Worm (Caenorhabditis elegans): ENCODE results near the gene fars-3.

The fars-3 gene

DNA sequence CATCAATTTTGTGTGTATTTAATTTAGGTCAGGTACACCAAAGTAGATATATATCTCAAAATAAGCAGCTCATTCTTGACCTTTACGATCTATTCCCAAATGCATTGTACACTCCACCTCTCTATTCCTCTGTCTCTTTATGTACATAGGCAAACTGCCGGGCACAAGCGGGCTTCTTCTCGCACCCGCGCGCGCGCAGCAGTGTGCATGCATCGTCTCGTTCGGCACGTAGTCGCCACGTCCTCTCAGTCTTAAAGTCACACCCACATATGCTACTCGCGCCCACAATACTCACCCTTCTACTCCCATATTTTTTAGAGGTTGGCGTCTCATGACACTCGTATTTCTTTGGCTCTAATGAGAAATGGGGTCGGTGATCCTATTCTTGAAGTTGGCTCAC is 13.2 kb upstream of the fars-3 start:
- no peak for TF ChIP-seq pes-1 (GFP tag; IDR thresholded peaks at IDR 0.05)
- TF ChIP-seq tra-4 (tag; optimal IDR thresholded peaks at IDR 0.05): no peak
- no peak for TF ChIP-seq scrt-1 (GFP tag; IDR thresholded peaks at IDR 0.05)
- no peak for TF ChIP-seq ceh-36 (tag; optimal IDR thresholded peaks at IDR 0.05)
- no peak for TF ChIP-seq ceh-13 (GFP tag; optimal IDR thresholded peaks at IDR 0.05)
- TF ChIP-seq ets-7 (tag; optimal IDR thresholded peaks at IDR 0.05): no peak
- TF ChIP-seq hmbx-1 (tag; optimal IDR thresholded peaks at IDR 0.05): no peak
- no peak for TF ChIP-seq hmg-4 (GFP tag; optimal IDR thresholded peaks at IDR 0.05)
- TF ChIP-seq aly-1 (tag; optimal IDR thresholded peaks at IDR 0.05): no peak
- no peak for TF ChIP-seq F13C5.2 (tag; optimal IDR thresholded peaks at IDR 0.05)
- no peak for TF ChIP-seq sea-1 (GFP tag; conservative IDR thresholded peaks at IDR 0.05)
- TF ChIP-seq tbx-37 (GFP tag; conservative IDR thresholded peaks at IDR 0.05): no peak
- TF ChIP-seq ama-1 (optimal IDR thresholded peaks at IDR 0.05): no peak
- no peak for TF ChIP-seq hnd-1 (tag; optimal IDR thresholded peaks at IDR 0.05)
- TF ChIP-seq flt-1 (GFP tag; IDR thresholded peaks at IDR 0.05): no peak
- TF ChIP-seq tbx-11 (GFP tag; IDR thresholded peaks at IDR 0.05): no peak
- TF ChIP-seq B0310.2 (tag; optimal IDR thresholded peaks at IDR 0.05): no peak

DNA sequence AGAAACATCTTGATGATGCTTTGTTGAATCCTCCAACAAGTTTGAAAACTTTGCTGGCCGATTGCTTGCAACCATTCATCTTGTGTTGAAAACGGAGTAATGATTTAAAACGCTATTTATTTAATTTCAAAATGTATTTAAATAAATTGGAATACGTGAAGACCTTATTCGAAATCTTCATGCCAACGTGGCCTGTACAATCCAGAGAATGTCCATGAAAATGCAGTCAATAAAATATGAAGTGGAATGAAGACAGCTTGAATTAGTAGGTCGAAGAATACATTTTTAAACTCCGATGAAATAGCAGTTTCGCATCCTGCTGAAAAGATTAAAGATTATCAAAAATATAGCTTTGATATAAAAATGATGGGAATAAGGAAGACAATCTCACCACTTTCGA is 10.1 kb upstream of the fars-3 start, which contains the start of gene F22B5.5:
Gene F22B5.5 (minus strand): TSS at position 101 of the 400 bp plus-strand sequence.
- TF ChIP-seq hmg-4 (GFP tag; optimal IDR thresholded peaks at IDR 0.05): no peak
- TF ChIP-seq ceh-13 (GFP tag; optimal IDR thresholded peaks at IDR 0.05): no peak
- no peak for TF ChIP-seq tra-4 (tag; optimal IDR thresholded peaks at IDR 0.05)
- no peak for TF ChIP-seq B0310.2 (tag; optimal IDR thresholded peaks at IDR 0.05)
- no peak for TF ChIP-seq tbx-37 (GFP tag; conservative IDR thresholded peaks at IDR 0.05)
- TF ChIP-seq hnd-1 (tag; optimal IDR thresholded peaks at IDR 0.05): no peak
- TF ChIP-seq F13C5.2 (tag; optimal IDR thresholded peaks at IDR 0.05): no peak
- no peak for TF ChIP-seq aly-1 (tag; optimal IDR thresholded peaks at IDR 0.05)
- no peak for TF ChIP-seq scrt-1 (GFP tag; IDR thresholded peaks at IDR 0.05)
- no peak for TF ChIP-seq ets-7 (tag; optimal IDR thresholded peaks at IDR 0.05)
- TF ChIP-seq sea-1 (GFP tag; conservative IDR thresholded peaks at IDR 0.05): no peak
- TF ChIP-seq tbx-11 (GFP tag; IDR thresholded peaks at IDR 0.05): no peak
- no peak for TF ChIP-seq flt-1 (GFP tag; IDR thresholded peaks at IDR 0.05)
- no peak for TF ChIP-seq hmbx-1 (tag; optimal IDR thresholded peaks at IDR 0.05)
- no peak for TF ChIP-seq pes-1 (GFP tag; IDR thresholded peaks at IDR 0.05)
- no peak for TF ChIP-seq ama-1 (optimal IDR thresholded peaks at IDR 0.05)

- TF ChIP-seq pes-1 (GFP tag; IDR thresholded peaks at IDR 0.05): no peak
- no peak for TF ChIP-seq tra-4 (tag; optimal IDR thresholded peaks at IDR 0.05)
- TF ChIP-seq aly-1 (tag; optimal IDR thresholded peaks at IDR 0.05): no peak
- TF ChIP-seq hmg-4 (GFP tag; optimal IDR thresholded peaks at IDR 0.05): no peak
- no peak for TF ChIP-seq sea-1 (GFP tag; conservative IDR thresholded peaks at IDR 0.05)
Measured at ce11 chrII:8456094-8456493, 8.6 kb upstream of the fars-3 start, which contains the start of gene F22B5.6. Gene F22B5.6, minus strand, starts transcription at chrII:8456194.

ce11 chrII:8456681-8457389 is 7.8 kb upstream of the fars-3 start:
- TF ChIP-seq F13C5.2 (tag; optimal IDR thresholded peaks at IDR 0.05): no peak

DNA sequence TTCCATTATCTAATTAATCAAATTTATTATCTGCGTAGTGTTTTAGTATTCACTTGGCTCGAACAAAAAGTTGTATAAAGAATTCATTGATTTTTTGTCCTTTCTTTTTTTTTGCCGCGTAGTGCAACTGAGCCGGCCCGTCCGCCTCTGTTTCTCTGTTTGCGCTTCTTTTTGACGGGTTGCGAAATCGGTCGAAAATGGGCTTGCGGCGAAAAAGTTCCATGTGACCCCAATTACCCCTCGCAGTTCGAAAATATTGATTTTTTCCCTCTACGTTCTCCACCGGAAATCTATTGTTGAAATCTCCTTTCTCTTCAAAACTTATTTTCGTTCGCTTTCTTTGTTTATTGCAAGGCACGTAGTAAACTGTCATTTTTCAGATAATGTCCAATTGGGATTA is 7.2 kb upstream of the fars-3 start, which contains the start of gene zyg-9:
Gene zyg-9 (plus strand): TSS at position 381 of the 400 bp plus-strand sequence.
- no peak for TF ChIP-seq tbx-37 (GFP tag; conservative IDR thresholded peaks at IDR 0.05)
- no peak for TF ChIP-seq sea-1 (GFP tag; conservative IDR thresholded peaks at IDR 0.05)
- no peak for TF ChIP-seq B0310.2 (tag; optimal IDR thresholded peaks at IDR 0.05)
- TF ChIP-seq ceh-36 (tag; optimal IDR thresholded peaks at IDR 0.05): no peak

- no peak for TF ChIP-seq B0310.2 (tag; optimal IDR thresholded peaks at IDR 0.05)
- TF ChIP-seq ama-1 (optimal IDR thresholded peaks at IDR 0.05): no peak
- no peak for TF ChIP-seq flt-1 (GFP tag; IDR thresholded peaks at IDR 0.05)
- TF ChIP-seq ceh-36 (tag; optimal IDR thresholded peaks at IDR 0.05): no peak
- TF ChIP-seq hmg-4 (GFP tag; optimal IDR thresholded peaks at IDR 0.05): no peak
- no peak for TF ChIP-seq tra-4 (tag; optimal IDR thresholded peaks at IDR 0.05)
Measured at ce11 chrII:8466874-8467273, 2.2 kb downstream of the fars-3 start, which contains the start of gene F22B5.10. Gene F22B5.10, plus strand, starts transcription at chrII:8467174.

- TF ChIP-seq ets-7 (tag; optimal IDR thresholded peaks at IDR 0.05) (no peak), hmg-4 (GFP tag; optimal IDR thresholded peaks at IDR 0.05) (no peak), ceh-36 (tag; optimal IDR thresholded peaks at IDR 0.05) (no peak), scrt-1 (GFP tag; IDR thresholded peaks at IDR 0.05) (no peak), pes-1 (GFP tag; IDR thresholded peaks at IDR 0.05) (no peak), B0310.2 (tag; optimal IDR thresholded peaks at IDR 0.05) (no peak), hnd-1 (tag; optimal IDR thresholded peaks at IDR 0.05) (no peak), tbx-11 (GFP tag; IDR thresholded peaks at IDR 0.05) (no peak)
Measured at ce11 chrII:8467809-8468208, 3.2 kb downstream of the fars-3 start, which contains the start of gene M05D6.2. Gene M05D6.2, plus strand, starts transcription at chrII:8468109.

ce11 chrII:8471139-8471538 is 6.5 kb downstream of the fars-3 start, which contains the start of gene M05D6.8:
Gene M05D6.8, minus strand, starts transcription at chrII:8471239.
- TF ChIP-seq ama-1 (optimal IDR thresholded peaks at IDR 0.05) (no peak), tbx-37 (GFP tag; conservative IDR thresholded peaks at IDR 0.05) (no peak), F13C5.2 (tag; optimal IDR thresholded peaks at IDR 0.05) (no peak), ceh-36 (tag; optimal IDR thresholded peaks at IDR 0.05) (no peak), sea-1 (GFP tag; conservative IDR thresholded peaks at IDR 0.05) (no peak), hnd-1 (tag; optimal IDR thresholded peaks at IDR 0.05) (no peak), ceh-13 (GFP tag; optimal IDR thresholded peaks at IDR 0.05) (no peak), B0310.2 (tag; optimal IDR thresholded peaks at IDR 0.05) (no peak), aly-1 (tag; optimal IDR thresholded peaks at IDR 0.05) (no peak), tra-4 (tag; optimal IDR thresholded peaks at IDR 0.05) (no peak), scrt-1 (GFP tag; IDR thresholded peaks at IDR 0.05) (no peak), hmbx-1 (tag; optimal IDR thresholded peaks at IDR 0.05) (no peak), ets-7 (tag; optimal IDR thresholded peaks at IDR 0.05) (no peak), flt-1 (GFP tag; IDR thresholded peaks at IDR 0.05) (no peak), tbx-11 (GFP tag; IDR thresholded peaks at IDR 0.05) (no peak), pes-1 (GFP tag; IDR thresholded peaks at IDR 0.05) (no peak), hmg-4 (GFP tag; optimal IDR thresholded peaks at IDR 0.05) (no peak)
